Worm (Caenorhabditis elegans) whole organism, L1 larva: ENCODE data around the gene let-716.
A peak's percentile ranks its signal among the peaks of the same experiment; 100 is the strongest.

Experiments used
- blmp-1 ChIP-seq: fragments of 150-350 bp; optimal IDR thresholded peaks from 2 replicates; lab custom pipeline; 2014; ENCODE audit warnings: missing biosample characterization, missing genetic modification characterization
- elt-2 ChIP-seq: sonication (generic microtip); optimal IDR thresholded peaks from 2 replicates; lab custom pipeline; 2016; ENCODE audit warnings: missing genetic modification characterization, mild to moderate bottlenecking, inconsistent platforms, missing compliant biosample characterization, missing genetic modification reagents
- fkh-8 ChIP-seq: sonication (generic microtip); optimal IDR thresholded peaks from 2 replicates; lab custom pipeline; 2016; ENCODE audit warnings: mild to moderate bottlenecking, missing genetic modification characterization, missing compliant biosample characterization
- nhr-12 ChIP-seq: sonication (generic microtip); optimal IDR thresholded peaks from 2 replicates; lab custom pipeline; 2017; ENCODE audit warnings: missing biosample characterization, missing genetic modification characterization
- nhr-19 ChIP-seq: fragments of 200-800 bp; sonication (Bioruptor generic); conservative IDR thresholded peaks from 2 replicates; pipeline ENCODE4 v1.3.6; 2022; ENCODE audit warnings: missing genetic modification characterization, missing compliant biosample characterization
- nhr-77 ChIP-seq: fragments of 150-350 bp; optimal IDR thresholded peaks from 2 replicates; lab custom pipeline; 2014; ENCODE audit warnings: missing biosample characterization, missing genetic modification characterization
- pag-3 ChIP-seq: sonication (generic microtip); optimal IDR thresholded peaks from 2 replicates; lab custom pipeline; 2017; ENCODE audit warnings: missing genetic modification characterization, mild to moderate bottlenecking, missing compliant biosample characterization, antibody characterized with exemption, borderline replicate concordance; ENCODE audit not compliant: insufficient read depth
- pax-3 ChIP-seq: fragments of 200-800 bp; sonication (Bioruptor generic); optimal IDR thresholded peaks from 2 replicates; lab custom pipeline; 2018; ENCODE audit warnings: mild to moderate bottlenecking, missing genetic modification characterization, moderate library complexity, missing compliant biosample characterization
- unc-62 ChIP-seq: fragments of 150-350 bp; optimal IDR thresholded peaks from 2 replicates; lab custom pipeline; 2014; ENCODE audit warnings: missing biosample characterization, missing genetic modification reagents, missing genetic modification characterization

ce11 chrIII:6352459-6352858, 30.9 kb upstream of the let-716 start:
- no peak for TF ChIP-seq nhr-77
- no peak for TF ChIP-seq blmp-1 (tag; lab: Kevin White, UChicago)
- TF ChIP-seq elt-2 (tag; lab: Kevin White, UChicago), result no peak
- no peak for TF ChIP-seq nhr-12 (tag; lab: Kevin White, UChicago)
- no peak for TF ChIP-seq pax-3 (tag; lab: Kevin White, UChicago)
- TF ChIP-seq pag-3, result no peak
- no peak for TF ChIP-seq unc-62
- TF ChIP-seq fkh-8, result peak; percentile 64
- TF ChIP-seq nhr-19 (GFP tag; lab: Robert Waterston, UW), result peak; percentile 18; the same call in 1 of the 2 replicates
